Comparison of ENCODE assay signal across 5 worm cellular contexts in genomic region chrX:6795843-6796521, ce11.
TF ChIP-seq lines count a peak whose summit lies in the region.

No protein-coding gene starts in this region.

TF ChIP-seq in whole organism, L1 larva, 84 proteins besides CTCF, POLR2A, EP300 and RAD21 (continues in another document):
- TF ChIP-seq mep-1 (tag; optimal IDR thresholded peaks at IDR 0.05; lab: Kevin White, UChicago) (peak; percentile 15), lir-3 (tag; optimal IDR thresholded peaks at IDR 0.05; lab: Kevin White, UChicago; ENCODE audit: poor library complexity) (no peak), unc-30 (tag; optimal IDR thresholded peaks at IDR 0.05; lab: Kevin White, UChicago) (no peak), lsy-2 (tag; optimal IDR thresholded peaks at IDR 0.05; lab: Kevin White, UChicago) (no peak), tlp-1 (tag; optimal IDR thresholded peaks at IDR 0.05; lab: Kevin White, UChicago) (no peak), C34B4.2 (tag; optimal IDR thresholded peaks at IDR 0.05; lab: Kevin White, UChicago) (no peak), nhr-28 (tag; optimal IDR thresholded peaks at IDR 0.05; lab: Kevin White, UChicago) (no peak), snpc-4 (tag; optimal IDR thresholded peaks at IDR 0.05; lab: Kevin White, UChicago) (no peak), ztf-4 (tag; optimal IDR thresholded peaks at IDR 0.05; lab: Kevin White, UChicago) (no peak), ets-5 (GFP tag; IDR thresholded peaks at IDR 0.05; lab: Robert Waterston, UW) (no peak), lin-14 (GFP tag; optimal IDR thresholded peaks at IDR 0.05; lab: Kevin White, UChicago) (peak; percentile 52), snu-23 (GFP tag; optimal IDR thresholded peaks at IDR 0.05; lab: Kevin White, UChicago) (peak; percentile 7), ceh-88 (GFP tag; IDR thresholded peaks at IDR 0.05; lab: Robert Waterston, UW) (no peak), nhr-237 (tag; optimal IDR thresholded peaks at IDR 0.05; lab: Kevin White, UChicago) (no peak), elt-3 (tag; optimal IDR thresholded peaks at IDR 0.05; lab: Kevin White, UChicago) (peak in 1 of 6 experiments; percentile 50), unc-86 (tag; optimal IDR thresholded peaks at IDR 0.05; lab: Kevin White, UChicago) (no peak), nhr-85 (tag; lab: Kevin White, UChicago) (peak; percentile 88), nhr-76 (tag; optimal IDR thresholded peaks at IDR 0.05; lab: Kevin White, UChicago) (no peak), ceh-63 (GFP tag; optimal IDR thresholded peaks at IDR 0.05; lab: Kevin White, UChicago) (no peak)

TF ChIP-seq in whole organism, L2 larva, 48 proteins besides CTCF, POLR2A, EP300 and RAD21:
- TF ChIP-seq nhr-25 (tag; optimal IDR thresholded peaks at IDR 0.05; lab: Kevin White, UChicago) (no peak), ceh-16 (tag; optimal IDR thresholded peaks at IDR 0.05; lab: Kevin White, UChicago) (peak; percentile 87), fos-1 (tag; optimal IDR thresholded peaks at IDR 0.05; lab: Kevin White, UChicago) (peak; percentile 44), C34F6.9 (tag; optimal IDR thresholded peaks at IDR 0.05; lab: Kevin White, UChicago) (no peak)

TF ChIP-seq in whole organism, L3 larva, 47 proteins besides CTCF, POLR2A, EP300 and RAD21:
- TF ChIP-seq ZK546.5 (tag; optimal IDR thresholded peaks at IDR 0.05; lab: Kevin White, UChicago) (no peak), egl-5 (tag; optimal IDR thresholded peaks at IDR 0.05; lab: Kevin White, UChicago) (no peak), mdl-1 (tag; optimal IDR thresholded peaks at IDR 0.05; lab: Kevin White, UChicago) (no peak), ceh-82 (tag; optimal IDR thresholded peaks at IDR 0.05; lab: Kevin White, UChicago) (no peak), fkh-2 (tag; optimal IDR thresholded peaks at IDR 0.05; lab: Kevin White, UChicago) (no peak), unc-62 (GFP tag; optimal IDR thresholded peaks at IDR 0.05; lab: Kevin White, UChicago) (no peak), elt-1 (tag; optimal IDR thresholded peaks at IDR 0.05; lab: Kevin White, UChicago) (peak; percentile 81), pqm-1 (tag; optimal IDR thresholded peaks at IDR 0.05; lab: Kevin White, UChicago) (no peak), nhr-76 (tag; optimal IDR thresholded peaks at IDR 0.05; lab: Kevin White, UChicago) (no peak)

TF ChIP-seq in whole organism, L4 larva, 104 proteins besides CTCF, POLR2A, EP300 and RAD21:
- TF ChIP-seq Y105C5A.15 (GFP tag; IDR thresholded peaks at IDR 0.05; lab: Robert Waterston, UW), result no peak
- TF ChIP-seq saeg-2 (GFP tag; IDR thresholded peaks at IDR 0.05; lab: Robert Waterston, UW), result no peak
- TF ChIP-seq tra-1 (GFP tag; IDR thresholded peaks at IDR 0.05; lab: Robert Waterston, UW), result peak; percentile 56; the same call in 1 of the 2 replicates
- TF ChIP-seq nhr-28 (tag; optimal IDR thresholded peaks at IDR 0.05; lab: Kevin White, UChicago), result peak; percentile 20
- no peak for TF ChIP-seq lin-29 (GFP tag; IDR thresholded peaks at IDR 0.05; lab: Robert Waterston, UW)
- TF ChIP-seq pqm-1 (tag; optimal IDR thresholded peaks at IDR 0.05; lab: Kevin White, UChicago), result no peak
- no peak for TF ChIP-seq jun-1 (tag; optimal IDR thresholded peaks at IDR 0.05; lab: Kevin White, UChicago)
- peak; percentile 26 for TF ChIP-seq mes-2 (tag; optimal IDR thresholded peaks at IDR 0.05; lab: Kevin White, UChicago; ENCODE audit: poor library complexity, severe bottlenecking)
- TF ChIP-seq hlh-30 (tag; optimal IDR thresholded peaks at IDR 0.05; lab: Kevin White, UChicago; ENCODE audit: insufficient read depth), result peak; percentile 20
- TF ChIP-seq nhr-41 (GFP tag; IDR thresholded peaks at IDR 0.05; lab: Robert Waterston, UW), result no peak
- TF ChIP-seq T20F7.1 (GFP tag; optimal IDR thresholded peaks at IDR 0.05; lab: Kevin White, UChicago), result no peak
- TF ChIP-seq fos-1 (tag; optimal IDR thresholded peaks at IDR 0.05; lab: Kevin White, UChicago), result no peak
- TF ChIP-seq hlh-11 (tag; optimal IDR thresholded peaks at IDR 0.05; lab: Kevin White, UChicago), result peak; percentile 25
TF ChIP-seq in whole organism, L4 larva: peak in this region for 5.

TF ChIP-seq in whole organism, young adult, 124 proteins besides CTCF, POLR2A, EP300 and RAD21:
- TF ChIP-seq nhr-80 (tag; optimal IDR thresholded peaks at IDR 0.05; lab: Kevin White, UChicago), result peak; percentile 28
- no peak for TF ChIP-seq unc-62 (GFP tag; optimal IDR thresholded peaks at IDR 0.05; lab: Kevin White, UChicago)
- TF ChIP-seq ZK185.1 (tag; optimal IDR thresholded peaks at IDR 0.05; lab: Kevin White, UChicago; ENCODE audit: poor library complexity, severe bottlenecking), result no peak
- TF ChIP-seq cebp-1 (GFP tag; IDR thresholded peaks at IDR 0.05; lab: Robert Waterston, UW), result no peak
- peak; percentile 48 for TF ChIP-seq cebp-1 (tag; optimal IDR thresholded peaks at IDR 0.05; lab: Kevin White, UChicago)
